Worm (Caenorhabditis elegans) whole organism, L4 larva: ENCODE results near the gene egl-36.
A peak's percentile ranks its signal among the peaks of the same experiment; 100 is the strongest.

Experiments
- D1046.2 ChIP-seq: fragments of 200-800 bp; sonication (Bioruptor generic); IDR thresholded peaks from 2 replicates; pipeline ENCODE4 v1.3.6; 2022; ENCODE audit warnings: missing genetic modification characterization, missing compliant biosample characterization
- F10B5.3 ChIP-seq: sonication (generic microtip); optimal IDR thresholded peaks from 2 replicates; lab custom pipeline; 2016; ENCODE audit warnings: mild to moderate bottlenecking, missing genetic modification characterization, missing compliant biosample characterization
- F26F4.8 ChIP-seq: fragments of 200-800 bp; sonication (Bioruptor generic); conservative IDR thresholded peaks from 2 replicates; pipeline ENCODE4 v1.3.6; 2022; ENCODE audit warnings: missing genetic modification characterization, missing compliant biosample characterization
- F37D6.2 ChIP-seq: sonication (generic microtip); optimal IDR thresholded peaks from 2 replicates; lab custom pipeline; 2016; ENCODE audit warnings: mild to moderate bottlenecking, missing genetic modification characterization, missing compliant biosample characterization
- F44E2.7 ChIP-seq: fragments of 200-800 bp; sonication (Bioruptor generic); IDR thresholded peaks from 2 replicates; pipeline ENCODE4 v2.1.2; 2022; ENCODE audit warnings: missing genetic modification characterization, missing compliant biosample characterization
- T26A8.4 ChIP-seq: fragments of 200-800 bp; sonication (Bioruptor generic); IDR thresholded peaks from 2 replicates; pipeline ENCODE4 v1.3.6; 2022; ENCODE audit warnings: missing genetic modification characterization, missing compliant biosample characterization
- Y5F2A.4 ChIP-seq: fragments of 200-800 bp; sonication (Bioruptor generic); optimal IDR thresholded peaks from 2 replicates; lab custom pipeline; 2018; ENCODE audit warnings: mild to moderate bottlenecking, missing genetic modification characterization, missing compliant biosample characterization
- Y75B8A.6 ChIP-seq: fragments of 200-800 bp; sonication (Bioruptor generic); IDR thresholded peaks from 2 replicates; pipeline ENCODE4 v1.3.6; 2022; ENCODE audit warnings: missing genetic modification reagents, missing genetic modification characterization, missing compliant biosample characterization
- ZK546.5 ChIP-seq, 2 experiments: sonication (generic microtip); optimal IDR thresholded peaks; 2 replicates each; lab custom pipeline; 2017; ENCODE audit warnings: missing biosample characterization in 2 of 2, missing genetic modification characterization in 2 of 2
- aha-1 ChIP-seq: fragments of 150-350 bp; peaks from one replicate; lab custom pipeline; 2014; ENCODE audit warnings: missing biosample characterization, missing genetic modification characterization
- arid-1 ChIP-seq: fragments of 200-800 bp; sonication (Bioruptor generic); conservative IDR thresholded peaks from 2 replicates; pipeline ENCODE4 v1.3.6; 2022; ENCODE audit warnings: missing genetic modification reagents, missing genetic modification characterization, missing compliant biosample characterization
- attf-4 ChIP-seq: sonication (generic microtip); optimal IDR thresholded peaks from 3 replicates; lab custom pipeline; 2017; ENCODE audit warnings: missing biosample characterization, missing genetic modification characterization
- ceh-20 ChIP-seq: fragments of 200-800 bp; sonication (Bioruptor generic); IDR thresholded peaks from 2 replicates; pipeline ENCODE4 v1.3.6; 2022; ENCODE audit warnings: missing genetic modification reagents, missing genetic modification characterization, missing compliant biosample characterization
- ceh-28 ChIP-seq: fragments of 150-350 bp; optimal IDR thresholded peaks from 2 replicates; lab custom pipeline; 2014; ENCODE audit warnings: missing biosample characterization, missing genetic modification reagents, missing genetic modification characterization
- ceh-32 ChIP-seq: sonication (generic microtip); optimal IDR thresholded peaks from 2 replicates; lab custom pipeline; 2016; ENCODE audit warnings: mild to moderate bottlenecking, missing genetic modification characterization, missing compliant biosample characterization; ENCODE audit not compliant: poor library complexity
- ces-1 ChIP-seq: fragments of 150-350 bp; sonication (generic microtip); optimal IDR thresholded peaks from 4 replicates; lab custom pipeline; 2014; ENCODE audit warnings: missing biosample characterization, missing genetic modification reagents, missing genetic modification characterization
- ctbp-1 ChIP-seq: fragments of 200-800 bp; sonication (Bioruptor generic); IDR thresholded peaks from 2 replicates; pipeline ENCODE4 v1.3.6; 2022; ENCODE audit warnings: missing genetic modification reagents, missing genetic modification characterization, missing compliant biosample characterization
- daf-16 ChIP-seq, 3 experiments: sonication (generic microtip); optimal IDR thresholded peaks; 2 replicates each; lab custom pipeline; 2016 to 2017; ENCODE audit warnings: missing genetic modification characterization in 3 of 3, missing genetic modification reagents in 3 of 3, mild to moderate bottlenecking in 2 of 3, missing compliant biosample characterization in 2 of 3, missing biosample characterization in 1 of 3, moderate library complexity in 1 of 3
- daf-19 ChIP-seq: fragments of 200-800 bp; sonication (Bioruptor generic); conservative IDR thresholded peaks from 2 replicates; pipeline ENCODE4 v1.3.6; 2022; ENCODE audit warnings: missing genetic modification characterization, missing compliant biosample characterization
- dmd-6 ChIP-seq: fragments of 200-800 bp; sonication (Bioruptor generic); IDR thresholded peaks from 2 replicates; pipeline ENCODE4 v1.3.6; 2022; ENCODE audit warnings: missing genetic modification reagents, missing genetic modification characterization, missing compliant biosample characterization
- dmd-8 ChIP-seq: fragments of 200-800 bp; sonication (Bioruptor generic); IDR thresholded peaks from 2 replicates; pipeline ENCODE4 v1.3.6; 2022; ENCODE audit warnings: missing genetic modification characterization, missing compliant biosample characterization
- dmd-9 ChIP-seq: fragments of 200-800 bp; sonication (Bioruptor generic); IDR thresholded peaks from 2 replicates; pipeline ENCODE4 v1.3.6; 2022; ENCODE audit warnings: missing genetic modification reagents, missing genetic modification characterization, missing compliant biosample characterization
- dve-1 ChIP-seq: sonication (generic microtip); optimal IDR thresholded peaks from 2 replicates; lab custom pipeline; 2017; ENCODE audit warnings: antibody characterized with exemption, mild to moderate bottlenecking, missing genetic modification characterization, missing compliant biosample characterization; ENCODE audit not compliant: insufficient read depth
- egl-27 ChIP-seq: sonication (generic microtip); optimal IDR thresholded peaks from 3 replicates; lab custom pipeline; 2017; ENCODE audit warnings: missing biosample characterization, missing genetic modification reagents, missing genetic modification characterization
- hif-1 ChIP-seq, 2 experiments: sonication (generic microtip); optimal IDR thresholded peaks; 2 replicates each; lab custom pipeline; 2016 to 2017; ENCODE audit warnings: missing compliant biosample characterization in 2 of 2, missing genetic modification characterization in 2 of 2, missing genetic modification reagents in 2 of 2, missing genotype in 2 of 2, mild to moderate bottlenecking in 1 of 2
- hlh-11 ChIP-seq: fragments of 200-800 bp; sonication (Bioruptor generic); optimal IDR thresholded peaks from 2 replicates; lab custom pipeline; 2018; ENCODE audit warnings: mild to moderate bottlenecking, missing genetic modification characterization, missing compliant biosample characterization
- lin-1 ChIP-seq: fragments of 200-800 bp; sonication (Bioruptor generic); IDR thresholded peaks from 2 replicates; pipeline ENCODE4 v1.3.6; 2022; ENCODE audit warnings: missing genetic modification reagents, missing genetic modification characterization, missing compliant biosample characterization
- lin-13 ChIP-seq: fragments of 150-350 bp; optimal IDR thresholded peaks from 2 replicates; lab custom pipeline; 2014; ENCODE audit warnings: missing biosample characterization, missing genetic modification reagents, missing genetic modification characterization
- lin-39 ChIP-seq: fragments of 150-350 bp; optimal IDR thresholded peaks from 2 replicates; lab custom pipeline; 2014; ENCODE audit warnings: missing biosample characterization, missing genetic modification reagents, missing genetic modification characterization
- mdl-1 ChIP-seq, 2 experiments: fragments of 150-350 bp in 1 of 2; sonication (generic microtip) in 1 of 2; optimal IDR thresholded peaks; 2 replicates each; lab custom pipeline; 2014 to 2017; ENCODE audit warnings: missing biosample characterization in 2 of 2, missing genetic modification characterization in 2 of 2
- mdt-29 ChIP-seq: fragments of 200-800 bp; sonication (Bioruptor generic); IDR thresholded peaks from 2 replicates; pipeline ENCODE4 v1.3.6; 2022; ENCODE audit warnings: missing genetic modification reagents, missing genetic modification characterization, missing compliant biosample characterization
- mxl-3 ChIP-seq: fragments of 200-800 bp; sonication (Bioruptor generic); optimal IDR thresholded peaks from 2 replicates; lab custom pipeline; 2018; ENCODE audit warnings: mild to moderate bottlenecking, missing genetic modification characterization, missing compliant biosample characterization
- nhr-10 ChIP-seq: fragments of 150-350 bp; optimal IDR thresholded peaks from 2 replicates; lab custom pipeline; 2014; ENCODE audit warnings: missing biosample characterization, missing genetic modification characterization
- nhr-102 ChIP-seq: sonication (generic microtip); optimal IDR thresholded peaks from 2 replicates; lab custom pipeline; 2016; ENCODE audit warnings: mild to moderate bottlenecking, missing genetic modification characterization, moderate library complexity, missing compliant biosample characterization
- nhr-111 ChIP-seq: fragments of 200-800 bp; sonication (Bioruptor generic); optimal IDR thresholded peaks from 2 replicates; lab custom pipeline; 2018; ENCODE audit warnings: mild to moderate bottlenecking, missing genetic modification characterization, missing compliant biosample characterization
- nhr-28 ChIP-seq: fragments of 150-350 bp; optimal IDR thresholded peaks from 2 replicates; lab custom pipeline; 2014; ENCODE audit warnings: missing biosample characterization, missing genetic modification characterization
- nhr-6 ChIP-seq: fragments of 150-350 bp; optimal IDR thresholded peaks from 2 replicates; lab custom pipeline; 2014; ENCODE audit warnings: missing biosample characterization, missing genetic modification characterization
- pqm-1 ChIP-seq: sonication (generic microtip); optimal IDR thresholded peaks from 2 replicates; lab custom pipeline; 2017; ENCODE audit warnings: missing biosample characterization, missing genetic modification characterization
- rbr-2 ChIP-seq: sonication (generic microtip); optimal IDR thresholded peaks from 2 replicates; lab custom pipeline; 2016; ENCODE audit warnings: missing genotype, missing genetic modification characterization, missing compliant biosample characterization
- sdz-12 ChIP-seq: fragments of 200-800 bp; sonication (Bioruptor generic); optimal IDR thresholded peaks from 2 replicates; lab custom pipeline; 2018; ENCODE audit warnings: mild to moderate bottlenecking, missing genetic modification characterization, missing compliant biosample characterization
- set-16 ChIP-seq: fragments of 200-800 bp; sonication (Bioruptor generic); IDR thresholded peaks from 2 replicates; pipeline ENCODE4 v1.3.6; 2022; ENCODE audit warnings: missing genetic modification reagents, missing genetic modification characterization, missing compliant biosample characterization
- snpc-1.2 ChIP-seq: fragments of 200-800 bp; sonication (Bioruptor generic); IDR thresholded peaks from 2 replicates; pipeline ENCODE4 v1.3.6; 2022; ENCODE audit warnings: missing genetic modification reagents, missing genetic modification characterization, missing compliant biosample characterization
- spr-1 ChIP-seq: sonication (generic microtip); optimal IDR thresholded peaks from 2 replicates; lab custom pipeline; 2016; ENCODE audit warnings: mild to moderate bottlenecking, missing genetic modification characterization, missing compliant biosample characterization
- spr-3 ChIP-seq: fragments of 200-800 bp; sonication (Bioruptor generic); optimal IDR thresholded peaks from 2 replicates; lab custom pipeline; 2018; ENCODE audit warnings: mild to moderate bottlenecking, missing genetic modification characterization, missing compliant biosample characterization
- tag-97 ChIP-seq: fragments of 200-800 bp; sonication (Bioruptor generic); IDR thresholded peaks from 2 replicates; pipeline ENCODE4 v1.3.6; 2022; ENCODE audit warnings: missing genetic modification characterization, missing compliant biosample characterization
- zag-1 ChIP-seq: fragments of 150-350 bp; optimal IDR thresholded peaks from 2 replicates; lab custom pipeline; 2014; ENCODE audit warnings: missing biosample characterization, missing genetic modification characterization
- zfp-3 ChIP-seq: fragments of 200-800 bp; sonication (Bioruptor generic); conservative IDR thresholded peaks from 2 replicates; pipeline ENCODE4 v1.3.6; 2022; ENCODE audit warnings: missing genetic modification reagents, missing genetic modification characterization, missing compliant biosample characterization
- ztf-11 ChIP-seq: fragments of 150-350 bp; optimal IDR thresholded peaks from 2 replicates; lab custom pipeline; 2014; ENCODE audit warnings: missing biosample characterization, missing genetic modification characterization

Gene egl-36

DNA sequence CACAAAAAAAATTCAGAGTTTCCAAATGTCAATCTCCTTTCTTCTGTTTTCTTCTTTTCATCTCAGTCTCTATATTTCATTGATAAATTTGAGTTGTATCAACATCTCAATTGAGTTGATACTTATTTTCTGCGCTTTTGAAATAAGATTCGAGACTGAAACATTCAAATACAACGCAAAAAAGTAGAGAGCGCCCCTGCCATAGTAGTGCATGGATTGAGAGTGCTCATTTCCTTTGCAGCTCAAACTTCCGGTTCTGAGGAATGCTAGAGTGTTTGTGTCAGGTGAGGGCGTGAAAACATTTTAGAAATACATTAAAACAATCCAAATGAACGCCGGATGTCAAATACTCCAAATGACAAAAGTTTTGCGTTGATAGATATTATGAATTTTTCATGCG lies 29.3 kb downstream of the egl-36 start:
- TF ChIP-seq aha-1 (tag; lab: Kevin White, UChicago) = peak; percentile 85
- no peak for TF ChIP-seq attf-4 (tag; lab: Kevin White, UChicago)

ce11 chrX:10766123-10766622 lies 32.0 kb downstream of the egl-36 start:
- TF ChIP-seq mdl-1 (tag; optimal IDR thresholded peaks at IDR 0.05; lab: Kevin White, UChicago) (peak; percentile 91 to 94), set-16 (GFP tag; lab: Robert Waterston, UW) (peak; percentile 83), Y75B8A.6 (GFP tag; lab: Robert Waterston, UW) (no peak), daf-16 (GFP tag; optimal IDR thresholded peaks at IDR 0.05; lab: Kevin White, UChicago) (peak; percentile 66 to 75), daf-16 (tag; optimal IDR thresholded peaks at IDR 0.05; lab: Kevin White, UChicago) (peak; percentile 80), dmd-9 (GFP tag; lab: Robert Waterston, UW) (no peak), nhr-28 (tag; lab: Kevin White, UChicago) (peak; percentile 90), ctbp-1 (GFP tag; lab: Robert Waterston, UW) (peak; percentile 95), lin-13 (GFP tag; lab: Kevin White, UChicago) (peak; percentile 73), zfp-3 (GFP tag; lab: Robert Waterston, UW) (no peak), F10B5.3 (tag; lab: Kevin White, UChicago) (peak; percentile 77), F44E2.7 (GFP tag; lab: Robert Waterston, UW) (no peak), nhr-102 (tag; lab: Kevin White, UChicago) (peak; percentile 92), Y5F2A.4 (GFP tag; lab: Kevin White, UChicago) (no peak), nhr-111 (GFP tag; lab: Kevin White, UChicago) (peak; percentile 46), tag-97 (GFP tag; lab: Robert Waterston, UW) (no peak), dmd-8 (GFP tag; lab: Robert Waterston, UW) (no peak), nhr-10 (tag; lab: Kevin White, UChicago) (peak; percentile 73), pqm-1 (tag; lab: Kevin White, UChicago) (peak; percentile 24), ceh-28 (tag; lab: Kevin White, UChicago) (peak; percentile 62), sdz-12 (GFP tag; lab: Kevin White, UChicago) (no peak), zag-1 (tag; lab: Kevin White, UChicago) (peak; percentile 88), lin-39 (tag; lab: Kevin White, UChicago) (no peak), egl-27 (peak; percentile 90), daf-19 (GFP tag; lab: Robert Waterston, UW) (no peak), ZK546.5 (tag; optimal IDR thresholded peaks at IDR 0.05; lab: Kevin White, UChicago) (no peak), hif-1 (tag; optimal IDR thresholded peaks at IDR 0.05; lab: Kevin White, UChicago) (peak; percentile 26 to 82), ces-1 (GFP tag; lab: Kevin White, UChicago) (peak; percentile 87), rbr-2 (peak; percentile 95), mxl-3 (GFP tag; lab: Kevin White, UChicago) (peak; percentile 79), D1046.2 (GFP tag; lab: Robert Waterston, UW) (no peak), nhr-6 (tag; lab: Kevin White, UChicago) (peak; percentile 88), snpc-1.2 (GFP tag; lab: Robert Waterston, UW) (no peak), ceh-20 (peak; percentile 93), dve-1 (tag; lab: Kevin White, UChicago) (peak; percentile 99), dmd-6 (peak; percentile 96), mdt-29 (GFP tag; lab: Robert Waterston, UW) (peak; percentile 63; the same call in 1 of the 2 replicates), ceh-32 (tag; lab: Kevin White, UChicago) (peak; percentile 84), spr-1 (tag; lab: Kevin White, UChicago) (peak; percentile 89), arid-1 (GFP tag; lab: Robert Waterston, UW) (peak; percentile 35; the same call in 1 of the 2 replicates), lin-1 (GFP tag; lab: Robert Waterston, UW) (peak; percentile 88), spr-3 (peak; percentile 60), F26F4.8 (GFP tag; lab: Robert Waterston, UW) (no peak), F37D6.2 (tag; lab: Kevin White, UChicago) (peak; percentile 88), T26A8.4 (GFP tag; lab: Robert Waterston, UW) (peak; percentile 87), ztf-11 (tag; lab: Kevin White, UChicago) (no peak), hlh-11 (peak; percentile 99)
